Worm (Caenorhabditis elegans): ENCODE results near the gene grd-1.

The grd-1 gene

ce11 chrX:11132260-11132659, 23.0 kb downstream of the grd-1 start:
- TF ChIP-seq mep-1 (tag; optimal IDR thresholded peaks at IDR 0.05) (no peak), lin-15B (tag; optimal IDR thresholded peaks at IDR 0.05) (no peak), pqm-1 (tag; optimal IDR thresholded peaks at IDR 0.05) (peak; percentile 45), Y105C5A.15 (GFP tag; IDR thresholded peaks at IDR 0.05) (no peak)

DNA sequence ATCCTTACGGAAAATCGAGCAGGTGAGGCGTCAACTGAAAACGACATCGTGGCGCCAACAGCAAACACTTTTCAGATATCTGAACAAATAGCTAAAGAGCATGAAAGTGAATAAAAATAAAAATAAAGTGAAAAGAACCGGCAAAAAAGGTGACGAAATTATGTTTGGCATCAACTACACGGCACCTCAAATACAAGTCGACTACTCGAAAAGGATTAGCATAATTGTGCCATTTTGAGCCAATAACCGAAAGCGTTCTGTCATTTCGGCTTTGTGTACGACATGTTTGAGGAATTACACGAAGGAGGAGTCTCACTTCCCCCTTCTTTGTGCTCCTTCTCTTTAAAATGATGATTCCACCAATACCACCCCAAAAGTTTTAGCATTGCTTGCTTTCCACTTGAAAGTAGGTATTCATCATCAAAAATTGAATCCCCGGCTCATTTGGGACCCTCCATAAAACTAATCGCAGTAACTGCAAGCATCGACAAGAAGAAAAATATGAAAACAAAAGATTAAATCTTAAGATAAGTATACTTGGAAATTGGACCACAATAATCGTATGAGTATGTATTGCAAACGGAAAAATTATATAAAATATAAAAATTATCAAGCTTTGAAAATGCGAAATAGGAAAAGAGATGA, 25.6 kb downstream of the grd-1 start:
- TF ChIP-seq unc-62 (GFP tag; optimal IDR thresholded peaks at IDR 0.05 in 1 of 2) (peak in 1 of 2 experiments; percentile 99), unc-62 (tag; optimal IDR thresholded peaks at IDR 0.05) (no peak), Y105C5A.15 (GFP tag; IDR thresholded peaks at IDR 0.05) (no peak)

DNA sequence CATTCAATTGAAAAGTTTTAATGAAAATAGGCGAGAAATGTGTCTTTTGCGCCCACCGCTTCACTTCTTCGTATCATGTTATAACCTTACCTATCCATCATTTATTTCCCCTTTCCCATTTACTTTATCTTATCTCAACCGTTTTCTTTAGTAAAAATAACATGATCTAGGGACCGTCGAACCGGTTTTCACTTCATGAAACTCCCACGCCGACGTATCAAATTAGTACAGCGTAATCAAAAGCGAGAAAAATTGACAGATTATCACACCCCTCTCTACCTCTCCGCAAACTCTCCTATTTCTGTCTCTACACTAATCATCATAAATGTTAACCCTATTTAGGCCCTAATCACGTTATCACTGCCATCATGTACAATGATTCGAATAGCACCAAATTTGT, 27.7 kb downstream of the grd-1 start:
- TF ChIP-seq jun-1 (tag; optimal IDR thresholded peaks at IDR 0.05) (no peak), hlh-11 (tag; optimal IDR thresholded peaks at IDR 0.05) (no peak), hlh-30 (tag; optimal IDR thresholded peaks at IDR 0.05; ENCODE audit: insufficient read depth) (peak; percentile 19), ztf-7 (tag; optimal IDR thresholded peaks at IDR 0.05) (no peak), arid-1 (GFP tag; conservative IDR thresholded peaks at IDR 0.05) (no peak), nhr-111 (GFP tag; optimal IDR thresholded peaks at IDR 0.05) (no peak), nhr-102 (tag; optimal IDR thresholded peaks at IDR 0.05) (no peak), aha-1 (tag) (no peak), mdt-29 (GFP tag; IDR thresholded peaks at IDR 0.05) (no peak), Y105C5A.15 (GFP tag; IDR thresholded peaks at IDR 0.05) (no peak), ceh-20 (GFP tag; IDR thresholded peaks at IDR 0.05) (no peak), mxl-3 (GFP tag; optimal IDR thresholded peaks at IDR 0.05) (no peak), nhr-28 (tag; optimal IDR thresholded peaks at IDR 0.05) (peak; percentile 10)

DNA sequence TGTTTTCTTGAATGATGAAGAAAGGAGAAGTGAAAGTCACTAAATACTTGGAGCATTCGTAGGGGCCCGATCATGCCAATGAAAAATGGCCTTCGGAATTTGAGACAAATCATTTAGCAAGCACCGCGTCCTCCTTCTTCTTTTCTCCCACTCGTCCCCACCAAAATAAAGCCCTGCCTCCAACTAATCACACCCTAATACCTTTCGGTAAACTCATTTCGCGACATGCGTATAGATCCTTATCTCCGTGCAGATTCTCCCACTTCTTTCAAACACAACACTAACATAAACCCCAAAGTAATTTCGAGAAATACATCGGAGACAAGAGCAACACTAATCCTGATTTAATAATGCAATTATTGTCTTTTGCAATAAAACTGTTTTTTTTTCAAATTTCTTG, 28.4 kb downstream of the grd-1 start:
- no peak for TF ChIP-seq nhr-77 (tag; optimal IDR thresholded peaks at IDR 0.05)
- no peak for TF ChIP-seq ces-1 (GFP tag; optimal IDR thresholded peaks at IDR 0.05)
- TF ChIP-seq dve-1 (tag; optimal IDR thresholded peaks at IDR 0.05; ENCODE audit: insufficient read depth): no peak
- TF ChIP-seq spr-1 (tag; optimal IDR thresholded peaks at IDR 0.05): no peak
- TF ChIP-seq snpc-1.2 (GFP tag; IDR thresholded peaks at IDR 0.05): no peak
- TF ChIP-seq unc-62 (GFP tag; optimal IDR thresholded peaks at IDR 0.05 in 1 of 2): peak in 1 of 2 experiments; percentile 88
- no peak for TF ChIP-seq unc-62 (tag; optimal IDR thresholded peaks at IDR 0.05)

- TF ChIP-seq ZK337.2 (GFP tag; IDR thresholded peaks at IDR 0.05): no peak
These were observed 42.3 kb downstream of the grd-1 start for ce11 chrX:11151494-11151893.

- TF ChIP-seq saeg-2 (GFP tag; IDR thresholded peaks at IDR 0.05): no peak
- no peak for TF ChIP-seq set-16 (GFP tag; IDR thresholded peaks at IDR 0.05)
- TF ChIP-seq php-3 (GFP tag; IDR thresholded peaks at IDR 0.05): no peak
- no peak for TF ChIP-seq daf-8 (GFP tag; IDR thresholded peaks at IDR 0.05)
- TF ChIP-seq lin-13 (GFP tag; optimal IDR thresholded peaks at IDR 0.05): no peak
- TF ChIP-seq mes-2 (tag; optimal IDR thresholded peaks at IDR 0.05; ENCODE audit: poor library complexity, severe bottlenecking): no peak
- TF ChIP-seq daf-16 (GFP tag; optimal IDR thresholded peaks at IDR 0.05): no peak
- TF ChIP-seq daf-16 (tag; optimal IDR thresholded peaks at IDR 0.05): no peak
- TF ChIP-seq tag-97 (GFP tag; IDR thresholded peaks at IDR 0.05): no peak
- TF ChIP-seq madf-5 (GFP tag; IDR thresholded peaks at IDR 0.05): no peak
- TF ChIP-seq cey-2 (tag; optimal IDR thresholded peaks at IDR 0.05; ENCODE audit: borderline replicate concordance, insufficient read depth): no peak
- TF ChIP-seq duxl-1 (tag; optimal IDR thresholded peaks at IDR 0.05; ENCODE audit: poor library complexity): no peak
- no peak for TF ChIP-seq F26F4.8 (GFP tag; conservative IDR thresholded peaks at IDR 0.05)
- TF ChIP-seq F44E2.7 (GFP tag; IDR thresholded peaks at IDR 0.05): no peak
- no peak for TF ChIP-seq aha-1 (tag)
- no peak for TF ChIP-seq hmg-1.1 (GFP tag; IDR thresholded peaks at IDR 0.05)
- TF ChIP-seq nhr-76 (tag; optimal IDR thresholded peaks at IDR 0.05): no peak
- no peak for TF ChIP-seq dve-1 (tag; optimal IDR thresholded peaks at IDR 0.05; ENCODE audit: insufficient read depth)
- TF ChIP-seq ceh-28 (tag; optimal IDR thresholded peaks at IDR 0.05): no peak
- no peak for TF ChIP-seq nhr-42 (GFP tag; IDR thresholded peaks at IDR 0.05)
These were observed 43.5 kb downstream of the grd-1 start, which contains the start of the genes C05C9.3 and C05C9.2 for ce11 chrX:11152720-11153119. Gene C05C9.3, minus strand, starts transcription at chrX:11152820. Gene C05C9.2, plus strand, starts transcription at chrX:11153065.

Data from whole organism, L4 larva.